Fruit fly (Drosophila melanogaster): Measurements from ENCODE around the gene bab2.

DNA sequence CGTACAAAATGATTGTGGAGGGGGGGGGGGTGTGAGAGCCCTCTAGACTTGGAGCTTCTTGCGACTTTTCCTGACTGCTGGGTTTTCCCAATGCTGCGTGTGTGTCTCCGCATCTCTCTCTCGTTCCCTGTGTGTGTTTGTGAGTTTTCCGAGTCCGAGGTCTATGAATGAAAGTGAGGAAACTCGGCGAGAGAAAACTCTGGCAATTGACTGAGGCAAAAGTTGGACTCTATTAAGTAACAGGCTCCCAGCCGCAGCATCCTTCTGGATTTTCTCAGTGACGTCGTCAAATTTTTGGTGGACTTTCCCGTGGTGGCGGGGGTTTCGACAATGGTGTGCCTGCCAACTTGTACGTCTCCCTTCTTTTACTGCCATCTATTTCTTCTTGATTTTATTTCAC is 6.5 kb downstream of the bab2 start:
- no peak for TF ChIP-seq cic (GFP tag; optimal IDR thresholded peaks at IDR 0.05)
- TF ChIP-seq toe (GFP tag; optimal IDR thresholded peaks at IDR 0.05), result no peak
- TF ChIP-seq CG33017 (tag; optimal IDR thresholded peaks at IDR 0.05), result no peak
- TF ChIP-seq Clk (GFP tag; optimal IDR thresholded peaks at IDR 0.05), result no peak
- no peak for TF ChIP-seq Crg-1 (GFP tag; optimal IDR thresholded peaks at IDR 0.05)
- TF ChIP-seq cnc (optimal IDR thresholded peaks at IDR 0.05), result no peak
- no peak for TF ChIP-seq CG14711 (tag; optimal IDR thresholded peaks at IDR 0.05)
- no peak for TF ChIP-seq CG7101 (tag; optimal IDR thresholded peaks at IDR 0.05)
- TF ChIP-seq pad (GFP tag; optimal IDR thresholded peaks at IDR 0.05), result no peak
- TF ChIP-seq kay (GFP tag; ENCODE audit: borderline replicate concordance), result no peak
- no peak for TF ChIP-seq Hr96 (GFP tag; optimal IDR thresholded peaks at IDR 0.05)
